Worm (Caenorhabditis elegans): ENCODE data around the gene pen-2.

DNA sequence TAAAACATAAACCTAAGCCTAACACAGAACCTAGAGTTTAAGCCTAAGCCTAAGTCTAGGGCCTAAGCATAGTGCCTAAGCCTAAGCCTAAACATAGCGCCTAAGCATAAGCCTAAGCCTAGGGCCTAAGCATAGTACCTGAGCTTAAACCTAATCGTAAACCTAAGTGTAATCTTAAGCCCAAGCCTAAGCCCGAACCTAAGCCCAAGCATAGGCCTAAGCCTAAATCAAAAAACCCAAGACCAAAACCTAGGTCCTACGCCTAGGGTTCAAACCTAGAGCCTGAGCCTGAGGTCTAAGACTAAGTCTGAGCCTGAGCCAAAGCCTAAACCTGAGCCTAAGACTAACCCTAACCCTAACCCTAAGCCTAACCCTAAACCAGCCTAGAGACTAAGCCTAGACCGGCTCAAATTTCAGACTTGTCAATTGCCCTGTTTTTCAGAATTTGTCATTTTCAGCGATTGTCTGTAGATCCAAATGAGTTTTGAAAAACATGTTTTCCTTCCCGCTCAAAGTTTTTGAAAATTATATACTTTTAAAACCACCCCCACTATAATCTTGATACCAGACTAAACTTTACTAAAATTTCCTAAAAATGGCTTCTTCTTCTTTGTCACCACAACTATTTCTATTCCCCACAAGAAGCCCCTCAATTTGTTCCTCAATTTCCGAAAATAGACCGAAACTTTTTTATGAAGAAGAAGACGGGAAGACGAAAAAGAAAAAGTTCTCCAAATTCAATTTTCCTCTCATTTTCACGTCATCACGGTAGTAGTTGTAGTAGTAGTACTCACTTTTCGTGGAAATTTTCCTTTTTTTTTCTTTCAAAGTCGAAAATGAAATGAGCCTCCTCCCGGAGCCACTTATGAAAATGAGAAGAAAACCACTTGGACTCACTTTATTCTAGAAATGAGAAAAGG, 48.7 kb downstream of the pen-2 start:
- TF ChIP-seq nhr-21 (tag; optimal IDR thresholded peaks at IDR 0.05) (no peak), snpc-4 (tag; optimal IDR thresholded peaks at IDR 0.05) (no peak), ceh-82 (tag; optimal IDR thresholded peaks at IDR 0.05) (no peak), Y55F3AM.14 (GFP tag; optimal IDR thresholded peaks at IDR 0.05) (no peak), elt-1 (tag; optimal IDR thresholded peaks at IDR 0.05) (no peak), F13H6.1 (tag; optimal IDR thresholded peaks at IDR 0.05) (no peak), nhr-11 (tag; optimal IDR thresholded peaks at IDR 0.05) (no peak), ama-1 (optimal IDR thresholded peaks at IDR 0.05) (no peak), R02D3.7 (tag; optimal IDR thresholded peaks at IDR 0.05) (no peak), skn-1 (tag; optimal IDR thresholded peaks at IDR 0.05) (no peak)

All from whole organism, L2 larva.